Fruit fly (Drosophila melanogaster) Kc167 (cell line): ENCODE results near the gene CG10680.

ENCODE experiments used
- Myc ChIP-seq: fragments of >200 bp; optimal IDR thresholded peaks from 2 replicates; lab custom pipeline; 2017; ENCODE audit warnings: missing external identifiers
- Sin3A ChIP-seq: fragments of >200 bp; optimal IDR thresholded peaks from 2 replicates; lab custom pipeline; 2018; ENCODE audit warnings: missing external identifiers
- h ChIP-seq: fragments of >200 bp; optimal IDR thresholded peaks from 3 replicates; lab custom pipeline; 2018; ENCODE audit warnings: missing external identifiers
- insv ChIP-seq: fragments of >200 bp; optimal IDR thresholded peaks from 3 replicates; lab custom pipeline; 2018; ENCODE audit warnings: missing external identifiers
- psq ChIP-seq: fragments of >200 bp; optimal IDR thresholded peaks from 2 replicates; lab custom pipeline; 2017; ENCODE audit warnings: missing external identifiers
- ttk ChIP-seq: sonication (Bioruptor generic); optimal IDR thresholded peaks from 2 replicates; lab custom pipeline; 2017; ENCODE audit warnings: missing external identifiers

dm6 chr2L:19967390-19967789 is 3.5 kb downstream of the CG10680 start, which contains the start of gene Hf:
- TF ChIP-seq h = no peak
- TF ChIP-seq psq (lab: Kevin White, UChicago) = no peak
- no peak for TF ChIP-seq Myc (lab: Kevin White, UChicago)
- no peak for TF ChIP-seq ttk
- no peak for TF ChIP-seq insv (lab: Kevin White, UChicago)
- TF ChIP-seq Sin3A (lab: Kevin White, UChicago) = no peak
